8 worm cellular contexts compared by ENCODE assay signal in the genomic region with DNA sequence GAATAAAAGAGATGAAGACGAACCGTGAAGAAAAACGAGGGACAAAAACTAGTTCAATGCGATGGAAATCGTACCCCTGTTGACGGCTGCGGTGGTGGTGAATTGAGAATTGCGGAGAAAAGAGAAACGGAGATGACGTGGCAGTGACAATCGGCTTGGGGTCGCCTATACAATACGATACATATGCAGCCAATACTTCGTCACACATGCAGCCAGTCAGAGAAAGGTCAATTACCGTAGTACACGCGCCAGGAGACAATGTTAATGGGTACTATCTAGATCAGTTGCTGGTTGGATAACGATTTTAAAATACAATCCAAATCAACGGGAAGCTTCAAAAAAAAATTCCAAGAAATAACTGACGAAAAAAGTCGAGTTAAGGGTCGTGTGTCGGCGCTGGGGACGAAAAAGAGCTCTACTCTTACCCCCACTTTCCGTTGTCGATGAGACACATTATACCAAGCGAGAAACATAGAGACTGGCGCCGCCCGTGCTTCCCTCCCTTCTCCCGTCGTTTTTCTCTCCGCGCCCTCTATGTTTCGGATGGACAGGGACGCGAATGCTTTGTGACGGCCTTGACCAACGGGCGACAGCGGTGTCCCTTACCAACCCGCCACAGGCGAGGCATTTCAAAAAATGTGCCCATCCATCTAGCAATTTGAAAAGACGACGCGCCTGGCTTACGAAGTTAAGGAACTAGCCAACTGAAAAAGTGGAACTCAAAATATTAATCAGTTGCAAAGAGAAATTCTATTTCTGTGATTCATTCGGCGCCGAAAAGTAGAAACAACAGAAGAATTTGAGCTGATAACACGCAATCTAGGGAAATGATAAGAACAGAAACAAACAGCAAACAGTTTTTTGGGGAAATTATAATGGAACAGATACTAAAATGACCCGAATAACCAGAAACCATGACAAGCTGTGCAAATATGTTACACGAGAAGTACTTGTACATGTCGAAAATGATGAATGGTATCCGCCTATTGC.
A peak's percentile ranks its signal among the peaks of the same experiment; 100 is the strongest.
TF ChIP-seq lines count a peak whose summit lies in the region.

No protein-coding gene starts in this region.

TF ChIP-seq in whole organism, L1 larva, 84 proteins besides CTCF, POLR2A, EP300 and RAD21 (continues in another document):
- TF ChIP-seq unc-98 (GFP tag; IDR thresholded peaks at IDR 0.05; lab: Robert Waterston, UW) (no peak), rnt-1 (tag; optimal IDR thresholded peaks at IDR 0.05; lab: Kevin White, UChicago) (peak; percentile 38), hlh-17 (GFP tag; optimal IDR thresholded peaks at IDR 0.05; lab: Kevin White, UChicago; ENCODE audit: borderline replicate concordance) (no peak), dsc-1 (tag; optimal IDR thresholded peaks at IDR 0.05; lab: Kevin White, UChicago) (no peak), nhr-47 (tag; optimal IDR thresholded peaks at IDR 0.05; lab: Kevin White, UChicago) (peak; percentile 6), vab-15 (tag; optimal IDR thresholded peaks at IDR 0.05; lab: Kevin White, UChicago) (no peak), pqm-1 (tag; optimal IDR thresholded peaks at IDR 0.05; lab: Kevin White, UChicago) (no peak), lin-15B (tag; optimal IDR thresholded peaks at IDR 0.05; lab: Kevin White, UChicago) (no peak), blmp-1 (tag; optimal IDR thresholded peaks at IDR 0.05; lab: Kevin White, UChicago) (peak; percentile 66), sup-37 (GFP tag; optimal IDR thresholded peaks at IDR 0.05; lab: Kevin White, UChicago) (no peak)

TF ChIP-seq in whole organism, L2 larva, 48 proteins besides CTCF, POLR2A, EP300 and RAD21 (continues in another document):
- TF ChIP-seq unc-55 (GFP tag; optimal IDR thresholded peaks at IDR 0.05; lab: Kevin White, UChicago) (peak; percentile 32), crh-2 (tag; optimal IDR thresholded peaks at IDR 0.05; lab: Kevin White, UChicago) (peak; percentile 18), peb-1 (tag; optimal IDR thresholded peaks at IDR 0.05; lab: Kevin White, UChicago) (no peak), ceh-16 (tag; optimal IDR thresholded peaks at IDR 0.05; lab: Kevin White, UChicago) (no peak), ceh-82 (tag; optimal IDR thresholded peaks at IDR 0.05; lab: Kevin White, UChicago) (no peak), fos-1 (tag; optimal IDR thresholded peaks at IDR 0.05; lab: Kevin White, UChicago) (peak; percentile 88), aly-2 (tag; optimal IDR thresholded peaks at IDR 0.05; lab: Kevin White, UChicago) (no peak), ztf-1 (GFP tag; conservative IDR thresholded peaks at IDR 0.05; lab: Robert Waterston, UW) (no peak), lin-13 (GFP tag; optimal IDR thresholded peaks at IDR 0.05; lab: Kevin White, UChicago) (peak; percentile 5), sma-3 (GFP tag; optimal IDR thresholded peaks at IDR 0.05; lab: Kevin White, UChicago) (no peak)

TF ChIP-seq in whole organism, L3 larva, 47 proteins besides CTCF, POLR2A, EP300 and RAD21 (continues in another document):
- TF ChIP-seq nhr-25 (tag; optimal IDR thresholded peaks at IDR 0.05; lab: Kevin White, UChicago) (peak; percentile 31), nhr-77 (tag; optimal IDR thresholded peaks at IDR 0.05; lab: Kevin White, UChicago) (no peak), pha-4 (tag; optimal IDR thresholded peaks at IDR 0.05; lab: Kevin White, UChicago) (peak; percentile 17), nfya-1 (tag; optimal IDR thresholded peaks at IDR 0.05; lab: Kevin White, UChicago; ENCODE audit: insufficient read depth) (peak; percentile 63), nhr-23 (tag; optimal IDR thresholded peaks at IDR 0.05; lab: Kevin White, UChicago) (peak; percentile 6), pqm-1 (tag; optimal IDR thresholded peaks at IDR 0.05; lab: Kevin White, UChicago) (peak; percentile 57), ceh-82 (tag; optimal IDR thresholded peaks at IDR 0.05; lab: Kevin White, UChicago) (no peak), ceh-16 (tag; optimal IDR thresholded peaks at IDR 0.05; lab: Kevin White, UChicago) (no peak), fos-1 (tag; optimal IDR thresholded peaks at IDR 0.05; lab: Kevin White, UChicago) (no peak), lin-15B (tag; optimal IDR thresholded peaks at IDR 0.05; lab: Kevin White, UChicago) (no peak)

TF ChIP-seq in whole organism, L4 larva, 104 proteins besides CTCF, POLR2A, EP300 and RAD21 (continues in another document):
- TF ChIP-seq daf-16 (GFP tag; optimal IDR thresholded peaks at IDR 0.05; lab: Kevin White, UChicago): no peak
- peak; percentile 52 for TF ChIP-seq daf-16 (tag; optimal IDR thresholded peaks at IDR 0.05; lab: Kevin White, UChicago)
- TF ChIP-seq nhr-28 (tag; optimal IDR thresholded peaks at IDR 0.05; lab: Kevin White, UChicago): peak; percentile 56
- peak; percentile 55 for TF ChIP-seq mxl-3 (GFP tag; optimal IDR thresholded peaks at IDR 0.05; lab: Kevin White, UChicago)
- TF ChIP-seq nhr-11 (tag; optimal IDR thresholded peaks at IDR 0.05; lab: Kevin White, UChicago): no peak
- 0 out of 2 replicates have a peak, but pooled peaks have one; percentile 12 for TF ChIP-seq tra-1 (GFP tag; IDR thresholded peaks at IDR 0.05; lab: Robert Waterston, UW)
- peak in 1 of 2 experiments; percentile 22 for TF ChIP-seq lsy-2 (tag; optimal IDR thresholded peaks at IDR 0.05; lab: Kevin White, UChicago)
- TF ChIP-seq dmd-6 (GFP tag; IDR thresholded peaks at IDR 0.05; lab: Robert Waterston, UW): peak; percentile 11; the same call in 1 of the 2 replicates
- 0 out of 2 replicates have a peak, but pooled peaks have one; percentile 34 for TF ChIP-seq egl-43 (GFP tag; IDR thresholded peaks at IDR 0.05; lab: Robert Waterston, UW)

TF ChIP-seq in whole organism, early embryonic, 17 proteins besides CTCF, POLR2A, EP300 and RAD21:
- TF ChIP-seq ets-7 (tag; optimal IDR thresholded peaks at IDR 0.05; lab: Kevin White, UChicago) (no peak), ceh-13 (GFP tag; optimal IDR thresholded peaks at IDR 0.05; lab: Kevin White, UChicago) (no peak), hmg-4 (GFP tag; optimal IDR thresholded peaks at IDR 0.05; lab: Kevin White, UChicago) (peak; percentile 10)

TF ChIP-seq in whole organism, late embryonic, 69 proteins besides CTCF, POLR2A, EP300 and RAD21:
- TF ChIP-seq elt-2 (tag; optimal IDR thresholded peaks at IDR 0.05; lab: Kevin White, UChicago): peak; percentile 75
- no peak for TF ChIP-seq ceh-48 (tag; optimal IDR thresholded peaks at IDR 0.05; lab: Kevin White, UChicago)
- TF ChIP-seq unc-3 (GFP tag; conservative IDR thresholded peaks at IDR 0.05; lab: Robert Waterston, UW): no peak
- no peak for TF ChIP-seq unc-3 (tag; optimal IDR thresholded peaks at IDR 0.05; lab: Kevin White, UChicago)
- TF ChIP-seq sox-2 (GFP tag; IDR thresholded peaks at IDR 0.05; lab: Robert Waterston, UW): no peak
- TF ChIP-seq lin-11 (tag; optimal IDR thresholded peaks at IDR 0.05; lab: Kevin White, UChicago): no peak

TF ChIP-seq in whole organism, mixed stage, embryonic, 35 proteins besides CTCF, POLR2A, EP300 and RAD21:
- TF ChIP-seq ceh-83 (GFP tag; optimal IDR thresholded peaks at IDR 0.05; lab: Kevin White, UChicago) (no peak), unc-39 (tag; optimal IDR thresholded peaks at IDR 0.05; lab: Kevin White, UChicago) (no peak), mab-5 (tag; optimal IDR thresholded peaks at IDR 0.05; lab: Kevin White, UChicago) (no peak), M03D4.4 (tag; optimal IDR thresholded peaks at IDR 0.05; lab: Kevin White, UChicago) (no peak), ham-2 (GFP tag; optimal IDR thresholded peaks at IDR 0.05; lab: Kevin White, UChicago) (peak; percentile 12), ztf-11 (tag; optimal IDR thresholded peaks at IDR 0.05; lab: Kevin White, UChicago) (no peak)

TF ChIP-seq in whole organism, young adult, 124 proteins besides CTCF, POLR2A, EP300 and RAD21:
- TF ChIP-seq nhr-80 (tag; optimal IDR thresholded peaks at IDR 0.05; lab: Kevin White, UChicago): peak; percentile 88
- 0 out of 2 replicates have a peak, but pooled peaks have one; percentile 13 for TF ChIP-seq madf-8 (GFP tag; conservative IDR thresholded peaks at IDR 0.05; lab: Robert Waterston, UW)
- peak; percentile 11; the same call in 1 of the 2 replicates for TF ChIP-seq hsf-1 (GFP tag; IDR thresholded peaks at IDR 0.05; lab: Robert Waterston, UW)
- peak; percentile 29; the same call in 1 of the 2 replicates for TF ChIP-seq cebp-1 (GFP tag; IDR thresholded peaks at IDR 0.05; lab: Robert Waterston, UW)
- peak; percentile 60 for TF ChIP-seq cebp-1 (tag; optimal IDR thresholded peaks at IDR 0.05; lab: Kevin White, UChicago)
- TF ChIP-seq ztf-25 (GFP tag; IDR thresholded peaks at IDR 0.05; lab: Robert Waterston, UW): no peak
- no peak for TF ChIP-seq rcor-1 (GFP tag; IDR thresholded peaks at IDR 0.05; lab: Robert Waterston, UW)
- 0 out of 2 replicates have a peak, but pooled peaks have one; percentile 1 for TF ChIP-seq madf-3 (GFP tag; IDR thresholded peaks at IDR 0.05; lab: Robert Waterston, UW)
- peak; percentile 9 for TF ChIP-seq attf-5 (GFP tag; optimal IDR thresholded peaks at IDR 0.05; lab: Kevin White, UChicago)
- no peak for TF ChIP-seq madf-10 (tag; optimal IDR thresholded peaks at IDR 0.05; lab: Kevin White, UChicago)
- peak; percentile 51 for TF ChIP-seq dox-1 (GFP tag; IDR thresholded peaks at IDR 0.05; lab: Robert Waterston, UW)
- TF ChIP-seq ztf-18 (tag; optimal IDR thresholded peaks at IDR 0.05; lab: Kevin White, UChicago): peak; percentile 25
- TF ChIP-seq nhr-27 (tag; optimal IDR thresholded peaks at IDR 0.05; lab: Kevin White, UChicago): peak; percentile 28
- TF ChIP-seq egrh-3 (GFP tag; IDR thresholded peaks at IDR 0.05; lab: Robert Waterston, UW): peak; percentile 70
- TF ChIP-seq dpff-1 (tag; optimal IDR thresholded peaks at IDR 0.05; lab: Kevin White, UChicago): no peak
- peak; percentile 44 for TF ChIP-seq ets-4 (GFP tag; optimal IDR thresholded peaks at IDR 0.05; lab: Kevin White, UChicago)
- TF ChIP-seq aptf-3 (GFP tag; IDR thresholded peaks at IDR 0.05; lab: Robert Waterston, UW): no peak
